Worm (Caenorhabditis elegans) whole organism, L1 larva: Measurements from ENCODE around the gene cal-7.

Experiments used
- C04F5.9 ChIP-seq: sonication (generic microtip); optimal IDR thresholded peaks from 2 replicates; lab custom pipeline; 2016; ENCODE audit warnings: missing genetic modification characterization, missing compliant biosample characterization
- C16A3.4 ChIP-seq: fragments of 150-350 bp; optimal IDR thresholded peaks from 2 replicates; lab custom pipeline; 2014; ENCODE audit warnings: missing biosample characterization, missing genetic modification characterization
- F16B12.6 ChIP-seq: fragments of 150-350 bp; optimal IDR thresholded peaks from 2 replicates; lab custom pipeline; 2014; ENCODE audit warnings: missing biosample characterization, missing genetic modification characterization
- Y116A8C.19 ChIP-seq: sonication (generic microtip); optimal IDR thresholded peaks from 2 replicates; lab custom pipeline; 2016; ENCODE audit warnings: missing compliant biosample characterization, missing genetic modification characterization, borderline replicate concordance
- aha-1 ChIP-seq: fragments of 150-350 bp; optimal IDR thresholded peaks from 2 replicates; lab custom pipeline; 2014; ENCODE audit warnings: missing biosample characterization, missing genetic modification characterization
- alr-1 ChIP-seq: fragments of 200-800 bp; sonication (Bioruptor generic); optimal IDR thresholded peaks from 2 replicates; lab custom pipeline; 2018; ENCODE audit warnings: borderline replicate concordance, mild to moderate bottlenecking, missing genetic modification characterization, missing compliant biosample characterization
- blmp-1 ChIP-seq: fragments of 150-350 bp; optimal IDR thresholded peaks from 2 replicates; lab custom pipeline; 2014; ENCODE audit warnings: missing biosample characterization, missing genetic modification characterization
- ceh-63 ChIP-seq: fragments of 200-800 bp; sonication (Bioruptor generic); optimal IDR thresholded peaks from 2 replicates; lab custom pipeline; 2018; ENCODE audit warnings: mild to moderate bottlenecking, missing genetic modification characterization, missing compliant biosample characterization
- ceh-8 ChIP-seq: fragments of 200-800 bp; sonication (Bioruptor generic); optimal IDR thresholded peaks from 2 replicates; lab custom pipeline; 2018; ENCODE audit warnings: mild to moderate bottlenecking, missing genetic modification characterization, moderate library complexity, missing compliant biosample characterization
- ceh-82 ChIP-seq, 3 experiments: fragments of 150-350 bp in 1 of 3; sonication (generic microtip) in 2 of 3; optimal IDR thresholded peaks; 2 replicates each; lab custom pipeline; 2014 to 2017; ENCODE audit warnings: missing biosample characterization in 3 of 3, missing genetic modification characterization in 3 of 3
- efl-1 ChIP-seq, 4 experiments: fragments of 150-350 bp; optimal IDR thresholded peaks in 3 of 4; peaks in 1 of 4; 1 replicate in 1 of 4; 2 replicates in 3 of 4; lab custom pipeline; 2014; ENCODE audit warnings: missing biosample characterization in 2 of 4, missing genetic modification characterization in 2 of 4, missing genetic modification reagents in 2 of 4
- egl-27 ChIP-seq, 2 experiments: fragments of 150-350 bp in 1 of 2; sonication (generic microtip); optimal IDR thresholded peaks; 3 replicates each; lab custom pipeline; 2017 to 2018; ENCODE audit warnings: missing biosample characterization in 2 of 2, missing genetic modification characterization in 2 of 2, missing genetic modification reagents in 2 of 2
- elt-3 ChIP-seq, 6 experiments: fragments of 150-350 bp in 1 of 6; sonication (generic microtip); optimal IDR thresholded peaks; 2 replicates each; lab custom pipeline; 2017 to 2018; ENCODE audit warnings: missing biosample characterization in 6 of 6, missing genetic modification characterization in 6 of 6, inconsistent platforms in 1 of 6
- ets-5 ChIP-seq: fragments of 200-800 bp; sonication (Bioruptor generic); IDR thresholded peaks from 2 replicates; pipeline ENCODE4 v1.3.6; 2022; ENCODE audit warnings: missing genetic modification characterization, missing compliant biosample characterization
- fkh-10 ChIP-seq: sonication (generic microtip); optimal IDR thresholded peaks from 2 replicates; lab custom pipeline; 2017; ENCODE audit warnings: missing biosample characterization, missing genetic modification reagents, missing genetic modification characterization
- fkh-4 ChIP-seq: sonication (generic microtip); optimal IDR thresholded peaks from 2 replicates; lab custom pipeline; 2016; ENCODE audit warnings: missing compliant biosample characterization, missing genetic modification characterization, borderline replicate concordance
- grh-1 ChIP-seq: fragments of 200-800 bp; sonication (Bioruptor generic); IDR thresholded peaks from 2 replicates; pipeline ENCODE4 v1.3.6; 2022; ENCODE audit warnings: missing genetic modification reagents, missing genetic modification characterization, missing compliant biosample characterization
- hlh-17 ChIP-seq: fragments of 200-800 bp; sonication (Bioruptor generic); optimal IDR thresholded peaks from 2 replicates; lab custom pipeline; 2018; ENCODE audit warnings: missing genetic modification characterization, mild to moderate bottlenecking, missing compliant biosample characterization, moderate library complexity, borderline replicate concordance
- hlh-4 ChIP-seq: sonication (generic microtip); optimal IDR thresholded peaks from 2 replicates; lab custom pipeline; 2016; ENCODE audit warnings: mild to moderate bottlenecking, missing genetic modification characterization, missing compliant biosample characterization
- hpl-2 ChIP-seq: fragments of 150-350 bp; optimal IDR thresholded peaks from 2 replicates; lab custom pipeline; 2014; ENCODE audit warnings: missing biosample characterization, missing genetic modification reagents, missing genetic modification characterization
- irx-1 ChIP-seq: sonication (generic microtip); optimal IDR thresholded peaks from 2 replicates; lab custom pipeline; 2016; ENCODE audit warnings: missing genetic modification characterization, missing compliant biosample characterization
- isw-1 ChIP-seq: fragments of 200-800 bp; sonication (Bioruptor generic); IDR thresholded peaks from 2 replicates; pipeline ENCODE4 v1.3.6; 2022; ENCODE audit warnings: missing genetic modification characterization, missing compliant biosample characterization
- lin-13 ChIP-seq: fragments of 150-350 bp; optimal IDR thresholded peaks from 2 replicates; lab custom pipeline; 2014; ENCODE audit warnings: missing biosample characterization, missing genetic modification reagents, missing genetic modification characterization
- lin-14 ChIP-seq: fragments of 200-800 bp; sonication (Bioruptor generic); optimal IDR thresholded peaks from 2 replicates; lab custom pipeline; 2018; ENCODE audit warnings: mild to moderate bottlenecking, missing genetic modification characterization, moderate library complexity, missing compliant biosample characterization
- lin-15B ChIP-seq: fragments of 150-350 bp; sonication (generic microtip); optimal IDR thresholded peaks from 3 replicates; lab custom pipeline; 2014; ENCODE audit warnings: missing biosample characterization, missing genetic modification characterization
- lin-35 ChIP-seq, 2 experiments: fragments of 150-350 bp; optimal IDR thresholded peaks; 2 replicates each; lab custom pipeline; 2014; ENCODE audit warnings: missing biosample characterization in 2 of 2, missing genetic modification characterization in 2 of 2, missing genetic modification reagents in 2 of 2
- lin-39 ChIP-seq: fragments of 150-350 bp; optimal IDR thresholded peaks from 2 replicates; lab custom pipeline; 2014; ENCODE audit warnings: missing biosample characterization, missing genetic modification reagents, missing genetic modification characterization
- lsy-2 ChIP-seq, 2 experiments: fragments of 150-350 bp; optimal IDR thresholded peaks; 2 replicates each; lab custom pipeline; 2014; ENCODE audit warnings: missing biosample characterization in 2 of 2, missing genetic modification characterization in 2 of 2
- mab-9 ChIP-seq: fragments of 200-800 bp; sonication (Bioruptor generic); IDR thresholded peaks from 2 replicates; pipeline ENCODE4 v1.3.6; 2022; ENCODE audit warnings: missing genetic modification reagents, missing genetic modification characterization, missing compliant biosample characterization
- mdl-1 ChIP-seq, 2 experiments: fragments of 150-350 bp; optimal IDR thresholded peaks; 2 replicates each; lab custom pipeline; 2014 to 2017; ENCODE audit warnings: missing biosample characterization in 2 of 2, missing genetic modification characterization in 2 of 2, inconsistent platforms in 1 of 2
- mep-1 ChIP-seq: fragments of 150-350 bp; optimal IDR thresholded peaks from 2 replicates; lab custom pipeline; 2014; ENCODE audit warnings: missing biosample characterization, missing genetic modification characterization
- nhr-12 ChIP-seq: sonication (generic microtip); optimal IDR thresholded peaks from 2 replicates; lab custom pipeline; 2017; ENCODE audit warnings: missing biosample characterization, missing genetic modification characterization
- nhr-20 ChIP-seq: sonication (generic microtip); optimal IDR thresholded peaks from 2 replicates; lab custom pipeline; 2016; ENCODE audit warnings: mild to moderate bottlenecking, missing genetic modification characterization, missing compliant biosample characterization
- nhr-237 ChIP-seq: fragments of 150-350 bp; optimal IDR thresholded peaks from 2 replicates; lab custom pipeline; 2014; ENCODE audit warnings: missing biosample characterization, missing genetic modification characterization
- nhr-76 ChIP-seq: sonication (generic microtip); optimal IDR thresholded peaks from 2 replicates; lab custom pipeline; 2017; ENCODE audit warnings: missing biosample characterization, missing genetic modification characterization
- nhr-77 ChIP-seq: fragments of 150-350 bp; optimal IDR thresholded peaks from 2 replicates; lab custom pipeline; 2014; ENCODE audit warnings: missing biosample characterization, missing genetic modification characterization
- nhr-85 ChIP-seq: sonication (generic microtip); peaks from one replicate; lab custom pipeline; 2016; ENCODE audit warnings: missing genetic modification characterization, inconsistent platforms, missing compliant biosample characterization
- nhr-90 ChIP-seq: sonication (generic microtip); optimal IDR thresholded peaks from 2 replicates; lab custom pipeline; 2016; ENCODE audit warnings: mild to moderate bottlenecking, missing genetic modification characterization, missing compliant biosample characterization; ENCODE audit not compliant: poor library complexity
- pag-3 ChIP-seq: sonication (generic microtip); optimal IDR thresholded peaks from 2 replicates; lab custom pipeline; 2017; ENCODE audit warnings: missing genetic modification characterization, mild to moderate bottlenecking, missing compliant biosample characterization, antibody characterized with exemption, borderline replicate concordance; ENCODE audit not compliant: insufficient read depth
- pax-3 ChIP-seq: fragments of 200-800 bp; sonication (Bioruptor generic); optimal IDR thresholded peaks from 2 replicates; lab custom pipeline; 2018; ENCODE audit warnings: mild to moderate bottlenecking, missing genetic modification characterization, moderate library complexity, missing compliant biosample characterization
- skn-1 ChIP-seq: fragments of 150-350 bp; optimal IDR thresholded peaks from 2 replicates; lab custom pipeline; 2014; ENCODE audit warnings: missing biosample characterization, missing genetic modification characterization
- snpc-4 ChIP-seq: fragments of 150-350 bp; optimal IDR thresholded peaks from 2 replicates; lab custom pipeline; 2014; ENCODE audit warnings: missing biosample characterization, missing genetic modification characterization
- snu-23 ChIP-seq: sonication (generic microtip); optimal IDR thresholded peaks from 2 replicates; lab custom pipeline; 2016; ENCODE audit warnings: missing genetic modification characterization, missing compliant biosample characterization
- sup-37 ChIP-seq: fragments of 200-800 bp; sonication (Bioruptor generic); optimal IDR thresholded peaks from 2 replicates; lab custom pipeline; 2018; ENCODE audit warnings: mild to moderate bottlenecking, missing genetic modification characterization, missing compliant biosample characterization
- swsn-7 ChIP-seq: sonication (generic microtip); optimal IDR thresholded peaks from 2 replicates; lab custom pipeline; 2016; ENCODE audit warnings: missing genetic modification characterization, missing compliant biosample characterization
- tlp-1 ChIP-seq: fragments of 150-350 bp; optimal IDR thresholded peaks from 2 replicates; lab custom pipeline; 2014; ENCODE audit warnings: missing biosample characterization, missing genetic modification characterization
- unc-130 ChIP-seq: fragments of 150-350 bp; optimal IDR thresholded peaks from 2 replicates; lab custom pipeline; 2017; ENCODE audit warnings: missing biosample characterization, missing genetic modification characterization, inconsistent platforms
- unc-30 ChIP-seq: sonication (generic microtip); optimal IDR thresholded peaks from 2 replicates; lab custom pipeline; 2017; ENCODE audit warnings: missing biosample characterization, missing genetic modification characterization
- unc-86 ChIP-seq: sonication (generic microtip); optimal IDR thresholded peaks from 2 replicates; lab custom pipeline; 2016; ENCODE audit warnings: missing genetic modification characterization, missing compliant biosample characterization
- unc-98 ChIP-seq: fragments of 200-800 bp; sonication (Bioruptor generic); IDR thresholded peaks from 2 replicates; pipeline ENCODE4 v1.3.6; 2022; ENCODE audit warnings: missing genetic modification characterization, missing compliant biosample characterization
- xbp-1 ChIP-seq: sonication (generic microtip); optimal IDR thresholded peaks from 2 replicates; lab custom pipeline; 2016; ENCODE audit warnings: missing genetic modification characterization, missing compliant biosample characterization
- zip-4 ChIP-seq: fragments of 200-800 bp; sonication (Bioruptor generic); optimal IDR thresholded peaks from 2 replicates; lab custom pipeline; 2018; ENCODE audit warnings: mild to moderate bottlenecking, missing genetic modification characterization, moderate library complexity, missing compliant biosample characterization

Gene cal-7

ce11 chrV:9731852-9732251, 2.1 kb upstream of the cal-7 start:
- TF ChIP-seq egl-27 (tag; optimal IDR thresholded peaks at IDR 0.05; lab: Kevin White, UChicago): no peak
- TF ChIP-seq zip-4 (GFP tag; lab: Kevin White, UChicago): no peak
- no peak for TF ChIP-seq aha-1
- no peak for TF ChIP-seq irx-1
- no peak for TF ChIP-seq swsn-7 (tag; lab: Kevin White, UChicago)
- no peak for TF ChIP-seq elt-3 (tag; optimal IDR thresholded peaks at IDR 0.05; lab: Kevin White, UChicago)
- no peak for TF ChIP-seq lin-35 (GFP tag; optimal IDR thresholded peaks at IDR 0.05; lab: Kevin White, UChicago)
- TF ChIP-seq sup-37 (GFP tag; lab: Kevin White, UChicago): no peak
- TF ChIP-seq unc-98: no peak
- no peak for TF ChIP-seq lin-13 (GFP tag; lab: Kevin White, UChicago)
- no peak for TF ChIP-seq xbp-1 (tag; lab: Kevin White, UChicago)
- TF ChIP-seq unc-86 (tag; lab: Kevin White, UChicago): no peak
- peak; percentile 20 for TF ChIP-seq mep-1 (tag; lab: Kevin White, UChicago)
- TF ChIP-seq fkh-10: no peak
- no peak for TF ChIP-seq pag-3 (tag; lab: Kevin White, UChicago)
- no peak for TF ChIP-seq unc-30 (tag; lab: Kevin White, UChicago)
- no peak for TF ChIP-seq hlh-4 (tag; lab: Kevin White, UChicago)
- TF ChIP-seq nhr-90 (tag; lab: Kevin White, UChicago): no peak
- TF ChIP-seq F16B12.6 (tag; lab: Kevin White, UChicago): no peak
- TF ChIP-seq lin-14 (GFP tag; lab: Kevin White, UChicago): peak; percentile 62
- no peak for TF ChIP-seq unc-130 (tag; lab: Kevin White, UChicago)
- TF ChIP-seq snu-23 (GFP tag; lab: Kevin White, UChicago): no peak
- no peak for TF ChIP-seq C16A3.4 (tag; lab: Kevin White, UChicago)
- no peak for TF ChIP-seq efl-1 (optimal IDR thresholded peaks at IDR 0.05; lab: Kevin White, UChicago)
- peak in 1 of 2 experiments; percentile 90 for TF ChIP-seq efl-1 (GFP tag; optimal IDR thresholded peaks at IDR 0.05 in 1 of 2; lab: Kevin White, UChicago)
- no peak for TF ChIP-seq nhr-77 (tag; lab: Kevin White, UChicago)
- TF ChIP-seq isw-1 (GFP tag; lab: Robert Waterston, UW): no peak
- no peak for TF ChIP-seq ceh-63 (GFP tag; lab: Kevin White, UChicago)
- no peak for TF ChIP-seq nhr-237 (tag; lab: Kevin White, UChicago)
- TF ChIP-seq ceh-82 (tag; optimal IDR thresholded peaks at IDR 0.05; lab: Kevin White, UChicago): peak in 1 of 3 experiments; percentile 43
- no peak for TF ChIP-seq fkh-4 (tag; lab: Kevin White, UChicago)
- peak in 1 of 2 experiments; percentile 37 for TF ChIP-seq lsy-2 (tag; optimal IDR thresholded peaks at IDR 0.05; lab: Kevin White, UChicago)
- no peak for TF ChIP-seq nhr-85 (tag; lab: Kevin White, UChicago)
- TF ChIP-seq nhr-76 (tag; lab: Kevin White, UChicago): no peak
- TF ChIP-seq mab-9 (GFP tag; lab: Robert Waterston, UW): no peak
- no peak for TF ChIP-seq nhr-12 (tag; lab: Kevin White, UChicago)
- no peak for TF ChIP-seq lin-39 (tag; lab: Kevin White, UChicago)
- no peak for TF ChIP-seq hlh-17
- TF ChIP-seq mdl-1 (tag; optimal IDR thresholded peaks at IDR 0.05; lab: Kevin White, UChicago): no peak
- TF ChIP-seq hpl-2: no peak
- no peak for TF ChIP-seq C04F5.9
- no peak for TF ChIP-seq lin-15B (tag; lab: Kevin White, UChicago)
- no peak for TF ChIP-seq skn-1 (tag; lab: Kevin White, UChicago)
- TF ChIP-seq ets-5 (GFP tag; lab: Robert Waterston, UW): no peak
- no peak for TF ChIP-seq ceh-8 (GFP tag; lab: Kevin White, UChicago)
- TF ChIP-seq Y116A8C.19 (tag; lab: Kevin White, UChicago): no peak
- no peak for TF ChIP-seq snpc-4 (tag; lab: Kevin White, UChicago)
- TF ChIP-seq tlp-1 (tag; lab: Kevin White, UChicago): no peak
- no peak for TF ChIP-seq nhr-20 (tag; lab: Kevin White, UChicago)
- no peak for TF ChIP-seq grh-1 (GFP tag; lab: Robert Waterston, UW)
- TF ChIP-seq blmp-1 (tag; lab: Kevin White, UChicago): peak; percentile 71
- no peak for TF ChIP-seq pax-3 (tag; lab: Kevin White, UChicago)
- no peak for TF ChIP-seq alr-1 (tag; lab: Kevin White, UChicago)
- TF ChIP-seq, all 84 proteins: peak for 6
